Fruit fly (Drosophila melanogaster): Measurements from ENCODE around the gene polybromo.
A peak's percentile ranks its signal among the peaks of the same experiment; 100 is the strongest.

polybromo gene

dm6 chr3R:24753561-24754027 is 51.5 kb downstream of the polybromo start, which contains the start of gene asp (continued):
- TF ChIP-seq stwl (tag; optimal IDR thresholded peaks at IDR 0.05) (no peak), CG7839 (tag; optimal IDR thresholded peaks at IDR 0.05) (no peak), dati (GFP tag; IDR thresholded peaks at IDR 0.05) (no peak), wor (GFP tag; IDR thresholded peaks at IDR 0.05) (no peak), CG6175 (GFP tag; IDR thresholded peaks at IDR 0.05) (no peak), vnd (GFP tag; IDR thresholded peaks at IDR 0.05; ENCODE audit: partially characterized antibody) (peak; percentile 85), Hsf (GFP tag; optimal IDR thresholded peaks at IDR 0.05) (no peak), CG14441 (GFP tag; IDR thresholded peaks at IDR 0.05) (no peak), trem (tag; optimal IDR thresholded peaks at IDR 0.05) (peak; percentile 81), Hr39 (optimal IDR thresholded peaks at IDR 0.05) (no peak), CG9437 (GFP tag; optimal IDR thresholded peaks at IDR 0.05) (no peak), nmo (GFP tag; optimal IDR thresholded peaks at IDR 0.05) (peak; percentile 54), CG10654 (GFP tag; optimal IDR thresholded peaks at IDR 0.05) (no peak), CG3065 (GFP tag; optimal IDR thresholded peaks at IDR 0.05) (no peak), repo (GFP tag; optimal IDR thresholded peaks at IDR 0.05) (no peak), CG31365 (tag; optimal IDR thresholded peaks at IDR 0.05) (no peak), Ets65A (GFP tag) (peak; percentile 41), CG7786 (GFP tag; optimal IDR thresholded peaks at IDR 0.05) (no peak), kay (GFP tag; optimal IDR thresholded peaks at IDR 0.05) (no peak), CG1647 (GFP tag; optimal IDR thresholded peaks at IDR 0.05) (no peak), eyg (GFP tag; optimal IDR thresholded peaks at IDR 0.05) (no peak), Poxn (GFP tag; IDR thresholded peaks at IDR 0.05) (no peak), gcm (GFP tag; optimal IDR thresholded peaks at IDR 0.05) (no peak), CG14710 (tag; optimal IDR thresholded peaks at IDR 0.05) (peak; percentile 73), CG8281 (tag; optimal IDR thresholded peaks at IDR 0.05) (no peak), gfzf (GFP tag; optimal IDR thresholded peaks at IDR 0.05) (peak; percentile 29), Bdp1 (GFP tag; optimal IDR thresholded peaks at IDR 0.05) (no peak), vvl (GFP tag; IDR thresholded peaks at IDR 0.05) (0 out of 2 replicates have a peak, but pooled peaks have one; percentile 13), CG7745 (tag; optimal IDR thresholded peaks at IDR 0.05) (no peak), disco-r (GFP tag; optimal IDR thresholded peaks at IDR 0.05) (no peak), CG31388 (GFP tag; optimal IDR thresholded peaks at IDR 0.05) (no peak), CG10979 (tag; optimal IDR thresholded peaks at IDR 0.05) (peak; percentile 36), pho (GFP tag; optimal IDR thresholded peaks at IDR 0.05) (no peak), Fer3 (tag; optimal IDR thresholded peaks at IDR 0.05) (no peak), Awh (GFP tag; IDR thresholded peaks at IDR 0.05) (no peak), CHES-1-like (GFP tag; optimal IDR thresholded peaks at IDR 0.05) (no peak), kni (GFP tag; optimal IDR thresholded peaks at IDR 0.05) (no peak), sug (tag; optimal IDR thresholded peaks at IDR 0.05) (no peak), CG12659 (GFP tag; optimal IDR thresholded peaks at IDR 0.05) (no peak), CG10959 (GFP tag; IDR thresholded peaks at IDR 0.05) (no peak), CG11504 (tag; optimal IDR thresholded peaks at IDR 0.05) (no peak), rib (GFP tag; IDR thresholded peaks at IDR 0.05) (no peak), CG18619 (GFP tag; optimal IDR thresholded peaks at IDR 0.05) (no peak), ab (GFP tag; optimal IDR thresholded peaks at IDR 0.05) (no peak), CG10462 (GFP tag; optimal IDR thresholded peaks at IDR 0.05) (no peak), Bgb (GFP tag; IDR thresholded peaks at IDR 0.05; ENCODE audit: partially characterized antibody) (peak; percentile 80), CG13624 (GFP tag; optimal IDR thresholded peaks at IDR 0.05) (no peak), row (GFP tag; IDR thresholded peaks at IDR 0.05) (peak; percentile 67), CG15479 (GFP tag; optimal IDR thresholded peaks at IDR 0.05) (no peak), D19A (tag; optimal IDR thresholded peaks at IDR 0.05) (no peak), CG8359 (GFP tag; optimal IDR thresholded peaks at IDR 0.05; ENCODE audit: borderline replicate concordance) (no peak), CG6683 (GFP tag; optimal IDR thresholded peaks at IDR 0.05) (no peak)
